Fruit fly (Drosophila melanogaster): ENCODE results near the gene CG4815.
"Not testable (repeated sequence)": the region's sequence is repeated elsewhere in the genome, so short reads cannot be mapped to it uniquely, and the experiment has no call there.

dm6 chr3R:27959145-27959544 lies 31.4 kb downstream of the CG4815 start, which contains the start of the genes CG42487 and CG4884:
- TF ChIP-seq CG8281 (tag; optimal IDR thresholded peaks at IDR 0.05); Gsc (GFP tag; IDR thresholded peaks at IDR 0.05); Side (GFP tag; optimal IDR thresholded peaks at IDR 0.05); H2.0 (GFP tag; IDR thresholded peaks at IDR 0.05); Doc3 (GFP tag; IDR thresholded peaks at IDR 0.05; ENCODE audit: partially characterized antibody); CG4854 (GFP tag; optimal IDR thresholded peaks at IDR 0.05); sug (tag; optimal IDR thresholded peaks at IDR 0.05); lola (GFP tag; optimal IDR thresholded peaks at IDR 0.05); CG10979 (tag; optimal IDR thresholded peaks at IDR 0.05): not testable (repeated sequence)
